Fruit fly (Drosophila melanogaster) S2 (cell line): ENCODE results near the gene plh.

Source experiments
- CG8478 ChIP-seq: fragments of >200 bp; optimal IDR thresholded peaks from 2 replicates; lab custom pipeline; 2018
- CTCF ChIP-seq, 2 experiments: fragments of >200 bp; optimal IDR thresholded peaks; 2 replicates each; lab custom pipeline; 2018

DNA sequence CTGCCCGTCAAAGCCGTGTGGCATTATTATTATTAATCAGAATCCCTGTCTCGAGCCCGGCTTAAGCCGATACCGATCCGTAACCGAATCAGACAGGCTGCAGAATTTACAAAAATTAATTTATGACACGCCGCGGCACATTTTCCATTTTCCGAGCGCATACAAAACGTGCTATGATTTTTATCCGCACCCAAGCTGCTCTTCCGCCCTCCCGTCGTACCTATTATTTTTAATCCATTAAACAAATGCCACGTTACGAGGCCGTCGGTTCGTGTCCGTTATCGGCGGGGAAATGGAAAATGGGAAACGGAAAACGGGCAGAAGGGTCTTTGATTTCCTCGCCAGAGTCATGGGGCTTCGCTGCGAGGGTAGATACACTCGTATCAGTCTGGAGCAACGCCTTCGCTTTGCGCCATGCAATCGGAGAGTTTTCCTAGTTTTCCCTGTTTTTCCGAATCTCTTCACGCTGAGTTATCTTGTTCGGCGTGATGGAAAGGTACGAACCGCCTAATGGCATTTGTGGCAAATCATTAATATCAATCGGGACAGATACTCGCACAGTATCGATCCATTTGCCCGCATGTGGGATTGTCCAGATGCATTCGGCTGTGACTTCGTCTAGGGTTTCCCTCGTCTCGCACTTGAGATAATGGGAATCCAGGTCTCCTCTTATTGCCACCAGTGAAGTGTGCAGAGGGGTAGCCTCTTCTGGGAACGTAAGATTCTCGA is 30.6 kb downstream of the plh start:
- no peak for TF ChIP-seq CG8478
- no peak for TF ChIP-seq CTCF (optimal IDR thresholded peaks at IDR 0.05; lab: Kevin White, UChicago)
